Worm (Caenorhabditis elegans): ENCODE measurements around the gene C28D4.5.

DNA sequence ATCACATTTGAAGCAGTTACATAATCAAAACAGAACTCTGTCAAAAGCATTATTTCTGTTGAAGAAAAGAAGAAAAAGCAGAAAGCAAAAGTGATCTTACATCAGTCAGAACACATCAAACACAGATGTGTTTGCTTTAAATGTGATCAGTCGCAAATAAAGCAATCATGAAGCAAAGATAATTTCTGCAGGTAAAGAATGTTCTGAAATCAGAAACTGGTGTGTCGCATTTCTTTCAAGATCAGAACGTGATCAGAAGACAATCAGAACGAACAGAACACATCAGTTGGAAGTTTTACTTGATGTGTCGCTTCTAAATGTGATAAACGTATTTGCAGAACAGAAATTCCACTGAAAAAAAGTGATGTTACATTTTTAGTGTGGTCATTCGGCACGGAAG lies 47.6 kb downstream of the C28D4.5 start:
- TF ChIP-seq pag-3 (tag; optimal IDR thresholded peaks at IDR 0.05; ENCODE audit: borderline replicate concordance) (no peak), tbx-2 (tag; optimal IDR thresholded peaks at IDR 0.05) (no peak), elt-4 (tag; optimal IDR thresholded peaks at IDR 0.05) (no peak)

All from whole organism, late embryonic.